Worm (Caenorhabditis elegans) whole organism, dauer: ENCODE measurements around the gene lin-3.

Experiments used
- unc-62 ChIP-seq: sonication (generic microtip); optimal IDR thresholded peaks from 2 replicates; lab custom pipeline; 2017; ENCODE audit warnings: missing biosample characterization, missing genetic modification reagents, missing genetic modification characterization

lin-3 gene

ce11 chrIV:11082153-11082552 is 28.0 kb downstream of the lin-3 start, which contains the start of gene let-70:
Gene let-70, minus strand, starts transcription at chrIV:11082253.
- TF ChIP-seq unc-62: no peak

DNA sequence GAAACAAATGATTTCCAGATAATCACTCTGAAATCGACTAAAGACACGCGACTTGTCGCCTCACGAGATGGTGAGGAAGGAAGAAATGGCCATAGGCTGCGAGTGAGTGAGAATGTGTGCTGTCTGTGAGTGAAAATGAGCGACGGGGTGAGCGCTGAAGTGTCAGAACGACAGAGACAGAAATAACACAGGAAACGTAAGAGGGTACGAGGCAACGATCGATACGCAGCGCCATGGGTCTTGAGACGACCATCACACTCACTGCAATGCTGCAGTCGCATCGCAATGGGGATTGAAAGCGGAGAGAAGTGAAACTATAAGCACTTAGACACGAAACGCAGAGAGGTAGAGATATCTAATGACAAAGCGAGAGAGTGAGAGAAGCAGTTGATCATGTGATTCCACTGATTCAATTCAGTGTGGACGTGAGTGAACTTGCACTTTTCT is 28.7 kb downstream of the lin-3 start:
- TF ChIP-seq unc-62: no peak

DNA sequence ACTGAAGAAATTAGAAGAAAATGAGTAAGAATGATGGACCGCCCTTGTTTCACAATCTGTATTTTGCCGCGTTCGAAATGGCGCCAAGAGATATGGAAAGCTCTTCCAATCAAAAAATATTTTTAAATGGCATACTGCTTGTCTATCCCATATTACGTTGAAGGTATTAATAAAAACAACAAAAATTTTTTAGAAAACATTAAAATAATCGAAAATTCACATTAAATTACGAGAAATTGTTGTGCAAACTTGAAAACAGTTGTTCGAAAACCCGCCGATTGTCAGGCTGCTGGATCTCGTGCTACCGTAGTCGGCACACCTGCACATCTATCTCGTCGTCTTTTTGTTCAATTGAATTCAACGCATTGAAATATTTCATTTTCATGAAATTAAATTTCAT is 29.5 kb downstream of the lin-3 start, which contains the start of gene klc-1:
TSS of gene klc-1 (plus strand) at position 127 of the 400 bp plus-strand sequence.
- no peak for TF ChIP-seq unc-62

ce11 chrIV:11089527-11089926 is 35.4 kb downstream of the lin-3 start, which contains the start of gene M7.7:
Gene M7.7, plus strand, starts transcription at chrIV:11089827.
- no peak for TF ChIP-seq unc-62

ce11 chrIV:11092502-11093080 is 38.5 kb downstream of the lin-3 start, which contains the start of gene bcc-1:
Gene bcc-1, minus strand, starts transcription at chrIV:11092552.
- TF ChIP-seq unc-62: no peak

DNA sequence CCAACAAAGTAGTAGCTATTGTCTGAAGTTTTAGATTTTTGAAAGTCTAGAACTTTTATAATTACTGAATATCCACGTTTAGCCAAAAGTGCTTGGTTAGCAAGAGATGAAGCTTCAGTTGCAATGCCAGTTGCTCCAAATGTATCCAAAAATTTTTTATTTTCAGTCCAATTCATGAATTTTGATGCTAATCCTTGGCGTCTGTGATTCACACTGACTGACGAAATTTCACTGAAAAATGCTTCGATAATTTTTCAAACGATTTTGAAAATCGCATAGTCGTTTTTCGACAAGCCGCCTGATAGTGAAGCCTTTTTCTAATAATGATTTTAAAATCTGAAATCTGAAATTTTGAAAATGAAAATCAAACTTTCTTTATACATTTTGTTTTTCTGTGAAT is 39.9 kb downstream of the lin-3 start:
- TF ChIP-seq unc-62: no peak

ce11 chrIV:11094974-11095373 is 40.9 kb downstream of the lin-3 start, which contains the start of gene M7.8:
Gene M7.8, minus strand, starts transcription at chrIV:11095085.
- no peak for TF ChIP-seq unc-62

ce11 chrIV:11097795-11098194 is 43.7 kb downstream of the lin-3 start, which contains the start of gene M7.12:
Gene M7.12, minus strand, starts transcription at chrIV:11097982.
- TF ChIP-seq unc-62: no peak

DNA sequence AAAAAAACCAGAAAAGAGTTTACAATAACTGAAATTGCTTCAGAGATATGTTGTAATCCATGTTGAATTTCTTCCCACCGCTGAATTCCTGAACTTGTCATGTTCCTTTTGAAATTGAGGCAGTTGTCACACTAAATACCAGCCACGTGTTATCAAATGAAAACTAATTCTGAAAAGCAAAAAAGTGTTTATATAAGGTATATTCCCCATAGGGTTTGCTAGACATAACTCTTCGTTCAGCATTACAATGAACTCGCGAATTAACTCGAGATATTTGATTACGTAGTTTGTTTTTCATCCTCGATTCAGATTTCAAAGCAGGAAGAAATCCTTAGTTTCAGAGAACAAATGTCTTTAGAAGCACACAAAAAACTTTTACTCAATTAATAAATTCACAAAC is 46.2 kb downstream of the lin-3 start, which contains the start of gene str-3:
TSS of gene str-3 (minus strand) at position 101 of the 400 bp plus-strand sequence.
- TF ChIP-seq unc-62: no peak

ce11 chrIV:11101383-11101782 is 47.3 kb downstream of the lin-3 start, which contains the start of gene srlf-18:
Gene srlf-18, minus strand, starts transcription at chrIV:11101483.
- TF ChIP-seq unc-62: no peak

DNA sequence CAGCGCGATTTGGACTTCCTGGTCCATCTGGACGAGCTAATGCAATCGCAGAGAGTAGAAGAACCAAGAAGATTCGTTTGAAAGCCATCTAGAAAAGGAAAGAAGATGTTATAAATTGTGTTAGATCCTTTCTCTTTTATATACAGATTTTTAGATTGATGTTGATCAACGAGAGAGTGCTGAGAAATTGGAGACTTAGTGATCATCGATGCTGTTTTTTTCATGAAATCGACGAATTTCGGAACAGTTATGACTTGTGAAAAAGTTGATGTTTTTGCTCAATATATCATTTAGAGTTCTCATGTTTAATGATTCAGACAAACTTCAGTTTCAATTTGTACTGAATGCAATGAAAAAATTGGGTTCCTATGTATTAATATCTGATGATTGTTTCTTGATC is 48.5 kb downstream of the lin-3 start, which contains the start of gene srlf-17:
TSS of gene srlf-17 (minus strand) at position 101 of the 400 bp plus-strand sequence.
- TF ChIP-seq unc-62: no peak

DNA sequence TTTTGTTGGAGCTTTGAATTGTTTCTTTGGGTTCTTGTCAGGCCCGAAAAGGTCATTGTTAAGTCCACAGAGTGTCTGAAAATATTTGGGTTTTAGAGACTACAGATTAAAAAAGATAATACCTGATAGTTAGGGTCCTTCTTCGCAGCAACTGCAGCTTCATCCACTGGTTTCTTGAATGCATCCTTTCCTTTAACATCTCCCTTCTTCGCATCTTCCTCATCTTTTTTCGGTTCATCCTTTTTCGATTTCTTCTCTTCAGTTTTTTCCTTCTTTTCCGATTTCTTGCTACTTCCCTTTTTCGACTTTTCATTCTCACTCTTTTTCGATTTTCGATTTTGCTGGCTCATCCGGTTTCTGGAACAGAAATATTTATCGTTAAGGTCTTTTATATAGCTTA is 49.4 kb downstream of the lin-3 start:
- TF ChIP-seq unc-62: no peak

DNA sequence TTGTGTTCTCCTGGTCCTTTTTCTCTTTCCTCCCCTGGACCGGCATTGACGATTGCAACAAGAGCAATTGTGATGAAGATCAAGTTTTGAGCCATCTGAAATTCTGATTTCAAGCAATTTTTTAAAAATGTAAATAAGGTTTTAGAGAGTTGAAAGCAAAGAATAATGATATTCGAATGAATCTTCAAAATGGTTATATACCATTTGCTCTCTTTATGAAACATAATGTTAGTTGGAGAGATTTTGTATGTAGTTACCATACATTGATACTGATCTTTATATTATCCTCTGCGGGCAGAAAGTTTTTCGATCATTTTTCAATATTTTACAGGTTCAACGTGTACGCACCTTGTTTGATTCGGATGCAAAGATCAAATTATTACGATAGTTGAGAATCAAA is 51.6 kb downstream of the lin-3 start, which contains the start of gene srlf-24:
TSS of gene srlf-24 (minus strand) at position 101 of the 400 bp plus-strand sequence.
- TF ChIP-seq unc-62: no peak

ce11 chrIV:11109771-11110170 is 55.7 kb downstream of the lin-3 start, which contains the start of gene pigk-1:
Gene pigk-1, minus strand, starts transcription at chrIV:11110018.
- no peak for TF ChIP-seq unc-62

DNA sequence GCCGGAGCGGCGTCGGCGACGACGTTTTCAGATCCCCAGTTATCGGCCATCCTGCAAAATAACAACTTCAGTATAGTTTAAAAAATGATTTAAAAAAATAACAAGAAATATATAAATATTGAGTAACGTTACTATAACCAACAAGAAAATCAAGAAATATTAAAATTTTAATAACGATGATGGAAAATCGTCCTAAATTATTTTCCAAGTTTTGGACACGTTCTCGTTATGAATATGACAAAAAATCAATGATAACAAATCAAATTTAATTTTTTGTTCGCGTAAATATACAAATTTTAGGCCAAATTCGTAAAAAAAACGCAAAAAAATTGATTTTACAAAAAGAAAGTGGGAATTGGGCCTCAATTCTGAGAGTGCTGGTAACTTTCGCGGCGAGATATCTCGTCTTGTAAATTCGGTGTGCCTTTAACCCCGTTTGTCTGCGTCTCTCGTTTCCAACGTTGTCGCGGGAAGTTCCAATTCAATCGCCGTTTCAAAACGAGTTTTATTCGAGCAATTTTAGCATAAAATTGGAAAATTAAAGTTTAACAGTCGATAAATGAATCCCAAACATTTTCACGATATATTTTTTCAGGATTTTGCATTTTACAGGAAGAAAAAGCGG is 57.0 kb downstream of the lin-3 start, which contains the start of gene rps-5:
TSS of gene rps-5 (minus strand) at position 51 of the 625 bp plus-strand sequence.
- no peak for TF ChIP-seq unc-62

DNA sequence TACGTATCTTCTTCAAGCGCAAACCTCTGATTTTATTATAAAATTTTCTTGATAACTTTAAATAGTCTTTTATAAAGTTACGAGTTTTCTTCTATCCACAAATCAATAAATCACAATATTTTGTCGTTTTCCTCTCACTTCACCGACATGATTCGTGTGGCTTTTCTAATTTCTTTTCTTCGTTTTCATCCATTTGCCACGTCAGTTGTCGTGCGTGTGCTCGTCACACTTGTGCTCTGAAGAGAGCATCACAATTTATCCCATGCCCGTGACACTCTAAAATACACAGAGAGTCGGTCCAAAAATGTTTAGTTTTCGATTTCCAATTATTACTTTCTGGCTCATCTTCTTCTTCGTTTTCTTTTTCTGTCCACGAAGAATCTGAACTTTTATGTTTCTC is 57.8 kb downstream of the lin-3 start:
- no peak for TF ChIP-seq unc-62

DNA sequence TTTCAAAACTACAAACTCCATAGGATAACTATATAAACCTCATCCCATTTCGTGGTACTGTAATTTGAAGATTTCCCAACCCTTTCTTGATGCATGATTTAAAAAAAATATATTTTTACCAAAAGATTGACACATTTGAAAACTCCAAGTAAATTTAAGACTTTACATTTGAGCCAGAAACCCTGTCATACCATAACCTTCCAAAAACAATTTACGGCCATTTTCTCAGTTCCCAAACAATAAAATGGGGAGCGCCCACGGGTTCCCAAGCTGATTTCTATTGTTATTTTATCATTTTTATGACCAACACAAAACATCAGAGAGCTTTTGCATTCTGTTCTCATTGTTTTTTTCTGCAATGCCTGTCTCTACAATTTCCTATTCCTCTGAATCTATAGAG is 58.5 kb downstream of the lin-3 start, which contains the start of gene clc-9:
TSS of gene clc-9 (plus strand) at position 301 of the 400 bp plus-strand sequence.
- TF ChIP-seq unc-62: no peak
